Worm (Caenorhabditis elegans) whole organism, mixed stage, embryonic: Measurements from ENCODE around the gene aexr-2.

Experiments used
- cnd-1 ChIP-seq: fragments of 200-800 bp; sonication (Bioruptor generic); optimal IDR thresholded peaks from 2 replicates; lab custom pipeline; 2018; ENCODE audit warnings: mild to moderate bottlenecking, missing genetic modification characterization, missing compliant biosample characterization
- drap-1 ChIP-seq: fragments of 200-800 bp; sonication (Bioruptor generic); optimal IDR thresholded peaks from 3 replicates; lab custom pipeline; 2018; ENCODE audit warnings: mild to moderate bottlenecking, missing genetic modification characterization, missing compliant biosample characterization
- ham-2 ChIP-seq: fragments of 200-800 bp; sonication (Bioruptor generic); optimal IDR thresholded peaks from 2 replicates; lab custom pipeline; 2018; ENCODE audit warnings: mild to moderate bottlenecking, missing genetic modification characterization, missing compliant biosample characterization
- lin-32 ChIP-seq: fragments of 200-800 bp; sonication (Bioruptor generic); optimal IDR thresholded peaks from 2 replicates; lab custom pipeline; 2018; ENCODE audit warnings: mild to moderate bottlenecking, missing genetic modification characterization, missing compliant biosample characterization
- mab-5 ChIP-seq: fragments of 150-350 bp; optimal IDR thresholded peaks from 2 replicates; lab custom pipeline; 2014; ENCODE audit warnings: missing biosample characterization, missing genetic modification characterization
- snpc-4 ChIP-seq: fragments of 150-350 bp; optimal IDR thresholded peaks from 2 replicates; lab custom pipeline; 2014; ENCODE audit warnings: missing biosample characterization, missing genetic modification characterization
- unc-120 ChIP-seq: sonication (generic microtip); optimal IDR thresholded peaks from 2 replicates; lab custom pipeline; 2017; ENCODE audit warnings: missing genetic modification characterization, missing compliant biosample characterization; ENCODE audit not compliant: poor library complexity, severe bottlenecking
- zip-8 ChIP-seq: fragments of 150-350 bp; optimal IDR thresholded peaks from 2 replicates; lab custom pipeline; 2014; ENCODE audit warnings: missing biosample characterization, missing genetic modification characterization
- ztf-11 ChIP-seq: fragments of 150-350 bp; optimal IDR thresholded peaks from 2 replicates; lab custom pipeline; 2014; ENCODE audit warnings: missing biosample characterization, missing genetic modification characterization

- no peak for TF ChIP-seq drap-1
- TF ChIP-seq ztf-11 (tag; lab: Kevin White, UChicago) = no peak
- TF ChIP-seq unc-120 (tag; lab: Kevin White, UChicago) = no peak
- no peak for TF ChIP-seq cnd-1 (tag; lab: Kevin White, UChicago)
- TF ChIP-seq zip-8 (tag; lab: Kevin White, UChicago) = no peak
- TF ChIP-seq mab-5 = no peak
- TF ChIP-seq ham-2 (GFP tag; lab: Kevin White, UChicago) = no peak
- no peak for TF ChIP-seq lin-32 (GFP tag; lab: Kevin White, UChicago)
- no peak for TF ChIP-seq snpc-4
These were observed 11.5 kb upstream of the aexr-2 start for ce11 chrX:6642798-6643197.
